Worm (Caenorhabditis elegans): ENCODE data around the gene acdh-9.

DNA sequence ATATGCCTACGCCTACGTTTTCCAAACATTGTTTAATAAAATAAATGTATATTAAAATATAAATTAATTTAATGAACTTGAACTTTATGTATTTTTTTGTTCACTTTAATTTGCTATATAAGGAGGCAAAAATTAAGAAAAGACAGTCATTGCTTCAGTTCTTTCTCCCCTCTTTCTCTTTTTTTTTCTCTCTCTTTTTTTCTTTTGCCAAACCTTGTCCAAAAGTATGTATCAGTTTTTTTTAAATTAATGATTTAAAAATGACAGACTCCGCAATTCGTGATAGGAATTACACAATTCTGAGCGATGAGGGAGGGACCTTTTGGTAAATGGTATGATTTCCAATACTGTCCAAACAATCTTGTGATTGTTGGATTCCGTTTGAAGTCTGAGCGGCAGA lies 45.4 kb downstream of the acdh-9 start, which contains the start of gene F46F5.13:
- TF ChIP-seq ztf-29 (GFP tag; IDR thresholded peaks at IDR 0.05) (no peak), klf-2 (GFP tag; conservative IDR thresholded peaks at IDR 0.05) (no peak), ref-1 (GFP tag; conservative IDR thresholded peaks at IDR 0.05) (no peak), T22C8.4 (GFP tag; IDR thresholded peaks at IDR 0.05) (no peak), tab-1 (GFP tag; IDR thresholded peaks at IDR 0.05) (no peak), cog-1 (tag; optimal IDR thresholded peaks at IDR 0.05) (no peak), flt-1 (GFP tag; IDR thresholded peaks at IDR 0.05) (no peak), ztf-23 (GFP tag; IDR thresholded peaks at IDR 0.05) (no peak)
